Worm (Caenorhabditis elegans) whole organism, L4 larva: Measurements from ENCODE around the gene F59F5.3.

Experiments used
- F49E8.2 ChIP-seq: sonication (generic microtip); optimal IDR thresholded peaks from 2 replicates; lab custom pipeline; 2016; ENCODE audit warnings: missing compliant biosample characterization, mild to moderate bottlenecking, missing genetic modification characterization, borderline replicate concordance
- R02D3.7 ChIP-seq: fragments of 150-350 bp; sonication (generic microtip); optimal IDR thresholded peaks from 3 replicates; lab custom pipeline; 2014; ENCODE audit warnings: missing biosample characterization, missing genetic modification characterization
- T20F7.1 ChIP-seq: fragments of 200-800 bp; sonication (Bioruptor generic); optimal IDR thresholded peaks from 2 replicates; lab custom pipeline; 2018; ENCODE audit warnings: mild to moderate bottlenecking, missing genetic modification characterization, missing compliant biosample characterization
- T26A8.4 ChIP-seq: fragments of 200-800 bp; sonication (Bioruptor generic); IDR thresholded peaks from 2 replicates; pipeline ENCODE4 v1.3.6; 2022; ENCODE audit warnings: missing genetic modification characterization, missing compliant biosample characterization
- aha-1 ChIP-seq: fragments of 150-350 bp; peaks from one replicate; lab custom pipeline; 2014; ENCODE audit warnings: missing biosample characterization, missing genetic modification characterization
- ama-1 ChIP-seq: fragments of 150-350 bp; optimal IDR thresholded peaks from 2 replicates; lab custom pipeline; 2014; ENCODE audit warnings: inconsistent platforms, mixed read lengths
- ceh-62 ChIP-seq: sonication (generic microtip); optimal IDR thresholded peaks from 2 replicates; lab custom pipeline; 2017; ENCODE audit warnings: missing biosample characterization, missing genetic modification characterization
- ceh-82 ChIP-seq: sonication (generic microtip); optimal IDR thresholded peaks from 2 replicates; lab custom pipeline; 2017; ENCODE audit warnings: missing biosample characterization, missing genetic modification characterization
- cey-2 ChIP-seq: sonication (generic microtip); optimal IDR thresholded peaks from 3 replicates; lab custom pipeline; 2017; ENCODE audit warnings: missing genetic modification characterization, mild to moderate bottlenecking, missing compliant biosample characterization, antibody characterized with exemption, borderline replicate concordance; ENCODE audit not compliant: insufficient read depth
- daf-12 ChIP-seq: fragments of 150-350 bp; optimal IDR thresholded peaks from 2 replicates; lab custom pipeline; 2014; ENCODE audit warnings: missing biosample characterization, missing genetic modification reagents, missing genetic modification characterization
- daf-16 ChIP-seq, 3 experiments: sonication (generic microtip); optimal IDR thresholded peaks; 2 replicates each; lab custom pipeline; 2016 to 2017; ENCODE audit warnings: missing genetic modification characterization in 3 of 3, missing genetic modification reagents in 3 of 3, mild to moderate bottlenecking in 2 of 3, missing compliant biosample characterization in 2 of 3, missing biosample characterization in 1 of 3, moderate library complexity in 1 of 3
- dmd-6 ChIP-seq: fragments of 200-800 bp; sonication (Bioruptor generic); IDR thresholded peaks from 2 replicates; pipeline ENCODE4 v1.3.6; 2022; ENCODE audit warnings: missing genetic modification reagents, missing genetic modification characterization, missing compliant biosample characterization
- dmd-8 ChIP-seq: fragments of 200-800 bp; sonication (Bioruptor generic); IDR thresholded peaks from 2 replicates; pipeline ENCODE4 v1.3.6; 2022; ENCODE audit warnings: missing genetic modification characterization, missing compliant biosample characterization
- dmd-9 ChIP-seq: fragments of 200-800 bp; sonication (Bioruptor generic); IDR thresholded peaks from 2 replicates; pipeline ENCODE4 v1.3.6; 2022; ENCODE audit warnings: missing genetic modification reagents, missing genetic modification characterization, missing compliant biosample characterization
- dve-1 ChIP-seq: sonication (generic microtip); optimal IDR thresholded peaks from 2 replicates; lab custom pipeline; 2017; ENCODE audit warnings: antibody characterized with exemption, mild to moderate bottlenecking, missing genetic modification characterization, missing compliant biosample characterization; ENCODE audit not compliant: insufficient read depth
- hif-1 ChIP-seq, 2 experiments: sonication (generic microtip); optimal IDR thresholded peaks; 2 replicates each; lab custom pipeline; 2016 to 2017; ENCODE audit warnings: missing compliant biosample characterization in 2 of 2, missing genetic modification characterization in 2 of 2, missing genetic modification reagents in 2 of 2, missing genotype in 2 of 2, mild to moderate bottlenecking in 1 of 2
- hlh-11 ChIP-seq: fragments of 200-800 bp; sonication (Bioruptor generic); optimal IDR thresholded peaks from 2 replicates; lab custom pipeline; 2018; ENCODE audit warnings: mild to moderate bottlenecking, missing genetic modification characterization, missing compliant biosample characterization
- hlh-30 ChIP-seq: sonication (generic microtip); optimal IDR thresholded peaks from 2 replicates; lab custom pipeline; 2017; ENCODE audit warnings: antibody characterized with exemption, mild to moderate bottlenecking, missing genetic modification characterization, missing compliant biosample characterization; ENCODE audit not compliant: insufficient read depth
- lin-13 ChIP-seq: fragments of 150-350 bp; optimal IDR thresholded peaks from 2 replicates; lab custom pipeline; 2014; ENCODE audit warnings: missing biosample characterization, missing genetic modification reagents, missing genetic modification characterization
- lin-29 ChIP-seq: fragments of 200-800 bp; sonication (Bioruptor generic); IDR thresholded peaks from 2 replicates; pipeline ENCODE4 v1.3.6; 2022; ENCODE audit warnings: missing genetic modification reagents, missing genetic modification characterization, missing compliant biosample characterization
- lsy-2 ChIP-seq, 2 experiments: fragments of 150-350 bp in 1 of 2; sonication (generic microtip) in 1 of 2; optimal IDR thresholded peaks; 2 replicates each; lab custom pipeline; 2014 to 2017; ENCODE audit warnings: missing biosample characterization in 2 of 2, missing genetic modification characterization in 2 of 2
- madf-5 ChIP-seq, 2 experiments: fragments of 200-800 bp; sonication (Bioruptor generic); IDR thresholded peaks; 2 replicates each; pipeline ENCODE4 v1.3.6; 2022; ENCODE audit warnings: missing compliant biosample characterization in 2 of 2, missing genetic modification characterization in 2 of 2
- madf-9 ChIP-seq: fragments of 200-800 bp; sonication (Bioruptor generic); conservative IDR thresholded peaks from 2 replicates; pipeline ENCODE4 v1.3.6; 2022; ENCODE audit warnings: missing genetic modification reagents, missing genetic modification characterization, missing compliant biosample characterization
- mep-1 ChIP-seq: fragments of 150-350 bp; sonication (generic microtip); optimal IDR thresholded peaks from 3 replicates; lab custom pipeline; 2014; ENCODE audit warnings: missing biosample characterization, missing genetic modification characterization
- mes-2 ChIP-seq: sonication (generic microtip); optimal IDR thresholded peaks from 2 replicates; lab custom pipeline; 2016; ENCODE audit warnings: missing genotype, mild to moderate bottlenecking, missing genetic modification characterization, missing compliant biosample characterization; ENCODE audit not compliant: poor library complexity, severe bottlenecking
- nhr-102 ChIP-seq: sonication (generic microtip); optimal IDR thresholded peaks from 2 replicates; lab custom pipeline; 2016; ENCODE audit warnings: mild to moderate bottlenecking, missing genetic modification characterization, moderate library complexity, missing compliant biosample characterization
- nhr-11 ChIP-seq: fragments of 150-350 bp; optimal IDR thresholded peaks from 2 replicates; lab custom pipeline; 2014; ENCODE audit warnings: missing biosample characterization, missing genetic modification characterization
- nhr-25 ChIP-seq: sonication (generic microtip); optimal IDR thresholded peaks from 2 replicates; lab custom pipeline; 2017; ENCODE audit warnings: missing genetic modification characterization, mild to moderate bottlenecking, missing compliant biosample characterization, antibody characterized with exemption, moderate library complexity, borderline replicate concordance; ENCODE audit not compliant: insufficient read depth
- nhr-28 ChIP-seq: fragments of 150-350 bp; optimal IDR thresholded peaks from 2 replicates; lab custom pipeline; 2014; ENCODE audit warnings: missing biosample characterization, missing genetic modification characterization
- php-3 ChIP-seq: fragments of 200-800 bp; sonication (Bioruptor generic); IDR thresholded peaks from 2 replicates; pipeline ENCODE4 v1.3.6; 2022; ENCODE audit warnings: missing genetic modification reagents, missing genetic modification characterization, missing compliant biosample characterization
- pqm-1 ChIP-seq: sonication (generic microtip); optimal IDR thresholded peaks from 2 replicates; lab custom pipeline; 2017; ENCODE audit warnings: missing biosample characterization, missing genetic modification characterization
- rbr-2 ChIP-seq: sonication (generic microtip); optimal IDR thresholded peaks from 2 replicates; lab custom pipeline; 2016; ENCODE audit warnings: missing genotype, missing genetic modification characterization, missing compliant biosample characterization
- set-16 ChIP-seq: fragments of 200-800 bp; sonication (Bioruptor generic); IDR thresholded peaks from 2 replicates; pipeline ENCODE4 v1.3.6; 2022; ENCODE audit warnings: missing genetic modification reagents, missing genetic modification characterization, missing compliant biosample characterization
- snpc-1.2 ChIP-seq: fragments of 200-800 bp; sonication (Bioruptor generic); IDR thresholded peaks from 2 replicates; pipeline ENCODE4 v1.3.6; 2022; ENCODE audit warnings: missing genetic modification reagents, missing genetic modification characterization, missing compliant biosample characterization
- spr-1 ChIP-seq: sonication (generic microtip); optimal IDR thresholded peaks from 2 replicates; lab custom pipeline; 2016; ENCODE audit warnings: mild to moderate bottlenecking, missing genetic modification characterization, missing compliant biosample characterization
- unc-62 ChIP-seq, 3 experiments: fragments of 150-350 bp in 1 of 3; sonication (generic microtip); optimal IDR thresholded peaks in 2 of 3; peaks in 1 of 3; 1 replicate in 1 of 3; 2 replicates in 2 of 3; lab custom pipeline; 2014 to 2017; ENCODE audit warnings: missing biosample characterization in 3 of 3, missing genetic modification characterization in 3 of 3, missing genetic modification reagents in 3 of 3, missing genotype in 1 of 3
- zag-1 ChIP-seq: fragments of 150-350 bp; optimal IDR thresholded peaks from 2 replicates; lab custom pipeline; 2014; ENCODE audit warnings: missing biosample characterization, missing genetic modification characterization

F59F5.3 gene

DNA sequence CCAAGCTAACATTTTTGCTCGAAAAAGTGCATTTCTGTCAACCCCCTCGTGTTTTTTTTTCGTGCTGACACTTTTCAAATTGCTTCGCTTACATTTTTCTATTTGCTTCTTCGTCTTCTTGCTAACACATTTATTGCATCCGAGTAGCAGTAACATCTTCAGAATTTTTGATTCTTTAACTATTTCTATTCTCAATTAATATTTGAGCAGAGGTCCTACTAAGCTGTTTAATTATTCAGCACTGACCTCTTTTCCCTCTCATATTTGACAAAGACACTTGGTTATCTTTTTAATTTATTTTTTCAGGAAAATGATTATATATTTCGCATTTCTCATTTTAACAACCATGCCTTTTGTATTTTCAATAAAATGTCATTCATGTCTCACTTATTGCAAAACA, 3.5 kb upstream of the F59F5.3 start, which contains the start of gene F59F5.5:
Gene F59F5.5, plus strand, starts transcription at position 301 of the 400 bp plus-strand sequence.
- TF ChIP-seq nhr-25 (tag; lab: Kevin White, UChicago) (no peak), rbr-2 (tag; lab: Kevin White, UChicago) (no peak)
- TF ChIP-seq, all 104 proteins: peak for 0

DNA sequence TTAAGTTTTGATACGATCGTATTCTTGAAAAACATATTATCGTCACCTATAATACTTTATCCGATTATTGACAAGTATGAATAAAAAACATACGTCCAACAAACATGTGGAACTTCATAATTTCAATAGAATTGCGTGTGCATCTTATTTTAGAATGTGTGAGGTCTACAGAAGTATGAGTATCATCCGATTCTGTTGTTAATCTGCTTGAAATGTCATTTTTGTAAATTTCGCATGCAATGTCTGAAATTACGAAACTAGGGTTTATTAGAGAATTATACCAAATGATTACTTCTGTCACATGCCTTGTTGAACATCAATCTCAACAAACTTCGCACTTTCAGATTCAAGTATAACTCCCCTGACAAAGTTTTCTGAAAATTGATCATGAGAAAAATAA, 424 bp downstream of the F59F5.3 start:
- no peak for TF ChIP-seq R02D3.7 (tag; lab: Kevin White, UChicago)
- peak in 1 of 2 experiments; percentile 93 for TF ChIP-seq unc-62 (GFP tag; optimal IDR thresholded peaks at IDR 0.05 in 1 of 2; lab: Kevin White, UChicago)
- no peak for TF ChIP-seq unc-62 (tag; optimal IDR thresholded peaks at IDR 0.05; lab: Kevin White, UChicago)
- no peak for TF ChIP-seq T26A8.4 (GFP tag; lab: Robert Waterston, UW)
- TF ChIP-seq ceh-62 (tag; lab: Kevin White, UChicago): no peak

DNA sequence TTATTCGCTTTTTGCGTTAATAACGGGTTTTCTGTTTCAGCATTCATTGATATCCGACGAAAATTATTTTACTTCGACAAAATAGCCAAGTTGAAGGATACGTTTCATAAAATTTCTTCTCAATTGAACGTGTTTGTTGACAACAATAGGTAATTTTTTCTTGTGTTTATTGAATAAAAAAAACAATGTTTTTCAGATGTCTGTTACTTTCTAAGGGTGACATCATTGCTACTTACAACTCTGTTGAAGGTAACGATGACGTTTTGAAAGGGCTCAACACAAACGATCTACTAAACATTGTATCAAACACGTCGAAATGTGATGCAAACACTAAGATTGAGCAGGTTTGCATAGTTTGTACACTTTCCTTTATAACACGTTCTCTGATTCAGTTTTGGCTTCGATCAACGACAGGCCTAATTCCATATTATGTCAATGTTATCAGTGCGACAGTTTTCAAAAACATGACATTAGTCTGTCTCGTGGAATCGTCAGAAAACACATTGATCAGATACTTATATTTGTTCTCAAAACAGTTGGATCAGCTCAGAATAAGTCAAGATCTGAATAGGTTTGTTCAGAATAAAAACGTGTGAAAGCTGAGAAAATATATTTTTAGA, 7.5 kb downstream of the F59F5.3 start:
- peak; percentile 37 for TF ChIP-seq hlh-11 (tag; lab: Kevin White, UChicago)
- no peak for TF ChIP-seq dmd-8 (GFP tag; lab: Robert Waterston, UW)
- peak; percentile 31; the same call in 1 of the 2 replicates for TF ChIP-seq dmd-6 (GFP tag; lab: Robert Waterston, UW)
- no peak for TF ChIP-seq ama-1 (lab: Kevin White, UChicago)
- TF ChIP-seq hlh-30 (tag; lab: Kevin White, UChicago): peak; percentile 18
- TF ChIP-seq hif-1 (tag; optimal IDR thresholded peaks at IDR 0.05; lab: Kevin White, UChicago): peak in 1 of 2 experiments; percentile 28
- no peak for TF ChIP-seq daf-16 (GFP tag; optimal IDR thresholded peaks at IDR 0.05; lab: Kevin White, UChicago)
- TF ChIP-seq daf-16 (tag; optimal IDR thresholded peaks at IDR 0.05; lab: Kevin White, UChicago): peak; percentile 46
- peak; percentile 50 for TF ChIP-seq dve-1 (tag; lab: Kevin White, UChicago)
- no peak for TF ChIP-seq cey-2 (tag; lab: Kevin White, UChicago)
- TF ChIP-seq unc-62 (GFP tag; optimal IDR thresholded peaks at IDR 0.05 in 1 of 2; lab: Kevin White, UChicago): peak in 1 of 2 experiments; percentile 73
- TF ChIP-seq unc-62 (tag; optimal IDR thresholded peaks at IDR 0.05; lab: Kevin White, UChicago): no peak

DNA sequence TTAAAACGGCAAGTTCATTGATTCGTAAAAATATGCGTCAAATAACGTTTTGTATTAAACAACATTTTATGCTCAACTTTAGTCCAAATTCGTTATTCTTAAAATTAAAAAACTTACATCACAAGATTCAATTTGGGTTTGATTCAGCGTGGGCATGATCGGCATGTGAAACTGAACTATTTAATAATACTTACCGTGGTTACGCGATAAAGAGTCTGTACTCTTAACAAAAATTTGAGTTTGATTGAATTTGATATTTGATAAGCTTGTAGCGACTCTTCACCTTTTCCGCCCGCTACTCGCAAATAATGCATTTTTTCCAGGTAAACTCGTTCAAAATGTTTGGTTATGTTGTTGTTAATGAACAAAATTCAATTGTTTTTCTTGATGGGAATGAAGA, 8.8 kb downstream of the F59F5.3 start, which contains the start of gene glo-3:
Gene glo-3, plus strand, starts transcription at position 253 of the 400 bp plus-strand sequence.
- TF ChIP-seq pqm-1 (peak; percentile 9), ceh-82 (no peak), nhr-11 (tag; lab: Kevin White, UChicago) (no peak), hlh-30 (tag; lab: Kevin White, UChicago) (peak; percentile 53), daf-16 (GFP tag; optimal IDR thresholded peaks at IDR 0.05; lab: Kevin White, UChicago) (no peak), daf-16 (tag; optimal IDR thresholded peaks at IDR 0.05; lab: Kevin White, UChicago) (peak; percentile 21), nhr-102 (tag; lab: Kevin White, UChicago) (no peak), hlh-11 (tag; lab: Kevin White, UChicago) (peak; percentile 24), daf-12 (no peak), nhr-28 (tag; lab: Kevin White, UChicago) (peak; percentile 26), dve-1 (tag; lab: Kevin White, UChicago) (peak; percentile 37), dmd-6 (GFP tag; lab: Robert Waterston, UW) (peak; percentile 28; the same call in 1 of the 2 replicates)
- TF ChIP-seq, all 104 proteins: peak for 7

DNA sequence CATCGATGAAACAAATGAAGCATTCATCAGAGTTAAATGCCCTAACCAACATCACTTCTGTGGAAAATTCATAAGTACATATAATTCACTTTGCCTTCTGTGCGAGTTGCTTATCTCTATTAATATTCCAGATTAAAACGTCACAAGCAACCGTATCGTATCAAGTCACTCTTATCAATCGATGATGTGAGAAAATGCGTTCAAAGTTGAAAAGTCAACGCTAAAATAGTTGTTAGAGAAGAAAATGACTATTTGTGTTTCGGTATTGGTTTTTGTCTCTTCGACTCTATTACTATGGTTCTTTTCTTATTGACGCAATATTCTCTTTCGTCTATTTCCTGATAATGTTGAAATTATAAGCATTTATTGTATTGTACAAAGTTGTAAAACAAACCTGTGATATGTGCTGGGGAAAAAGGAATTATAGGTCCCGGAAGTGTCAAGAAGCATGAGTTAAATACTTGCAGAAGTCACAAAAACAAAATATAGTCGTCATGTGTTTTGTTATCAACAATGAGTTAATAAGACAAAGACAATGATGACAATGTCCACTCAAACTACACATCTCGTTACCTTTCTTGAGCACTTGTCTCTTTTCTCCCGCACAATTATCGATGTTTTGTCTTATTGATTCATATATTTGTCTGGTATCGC, 9.9 kb downstream of the F59F5.3 start:
- TF ChIP-seq php-3 (0 out of 2 replicates have a peak, but pooled peaks have one; percentile 34), set-16 (GFP tag; lab: Robert Waterston, UW) (no peak), T20F7.1 (peak; percentile 32), nhr-102 (tag; lab: Kevin White, UChicago) (no peak), dmd-9 (GFP tag; lab: Robert Waterston, UW) (no peak), madf-5 (GFP tag; IDR thresholded peaks at IDR 0.05; lab: Robert Waterston, UW) (no peak), aha-1 (tag; lab: Kevin White, UChicago) (peak; percentile 3), spr-1 (tag; lab: Kevin White, UChicago) (no peak), mes-2 (tag; lab: Kevin White, UChicago) (no peak), snpc-1.2 (no peak), madf-9 (GFP tag; lab: Robert Waterston, UW) (no peak), hlh-11 (tag; lab: Kevin White, UChicago) (peak; percentile 50), zag-1 (no peak), mep-1 (tag; lab: Kevin White, UChicago) (peak; percentile 24), lin-13 (GFP tag; lab: Kevin White, UChicago) (no peak), lsy-2 (tag; optimal IDR thresholded peaks at IDR 0.05; lab: Kevin White, UChicago) (no peak), lin-29 (no peak), F49E8.2 (tag; lab: Kevin White, UChicago) (no peak)
